Fruit fly (Drosophila melanogaster) whole organism, pupa: ENCODE results near the gene GstD11.
A peak's percentile ranks its signal among the peaks of the same experiment; 100 is the strongest.

ENCODE experiments used
- CG13204 ChIP-seq: fragments of 200-800 bp; sonication (Bioruptor generic); optimal IDR thresholded peaks from 2 replicates; lab custom pipeline; 2018; ENCODE audit warnings: missing biosample characterization, mild to moderate bottlenecking, missing genetic modification characterization, moderate library complexity
- CG15710 ChIP-seq: fragments of 200-800 bp; sonication (Bioruptor generic); optimal IDR thresholded peaks from 2 replicates; lab custom pipeline; 2018; ENCODE audit warnings: missing biosample characterization, mild to moderate bottlenecking, missing genetic modification characterization, moderate library complexity
- CG17806 ChIP-seq: fragments of 200-800 bp; sonication (Bioruptor generic); optimal IDR thresholded peaks from 2 replicates; lab custom pipeline; 2018; ENCODE audit warnings: missing biosample characterization, mild to moderate bottlenecking, missing genetic modification characterization, moderate library complexity
- CG8159 ChIP-seq: fragments of 200-800 bp; sonication (Bioruptor generic); optimal IDR thresholded peaks from 3 replicates; lab custom pipeline; 2018; ENCODE audit warnings: missing biosample characterization, mild to moderate bottlenecking, missing genetic modification characterization, moderate library complexity
- D1 ChIP-seq: fragments of 200-800 bp; sonication (Bioruptor generic); optimal IDR thresholded peaks from 2 replicates; lab custom pipeline; 2018; ENCODE audit warnings: missing biosample characterization, mild to moderate bottlenecking, missing genetic modification characterization, moderate library complexity
- EcR ChIP-seq: fragments of 200-800 bp; sonication (Bioruptor generic); optimal IDR thresholded peaks from 3 replicates; lab custom pipeline; 2019; ENCODE audit warnings: missing biosample characterization, missing genetic modification characterization, mild to moderate bottlenecking, moderate library complexity, missing genetic modification reagents
- Ets98B ChIP-seq: fragments of 200-800 bp; sonication (Bioruptor generic); IDR thresholded peaks from 2 replicates; pipeline ENCODE4 v1.3.6; 2022; ENCODE audit warnings: missing biosample characterization, missing genetic modification characterization

- TF ChIP-seq CG17806 (tag; lab: Kevin White, UChicago) (no peak), CG8159 (tag; lab: Kevin White, UChicago) (no peak), CG15710 (tag; lab: Kevin White, UChicago) (no peak), Ets98B (GFP tag; lab: Robert Waterston, UW) (no peak), D1 (peak; percentile 71), EcR (no peak), CG13204 (GFP tag; lab: Kevin White, UChicago) (no peak)
These were observed 648 bp downstream of the GstD11 start for dm6 chr3R:12383784-12384183.
